Worm (Caenorhabditis elegans): Measurements from ENCODE around the gene srh-119.

Gene srh-119

ce11 chrV:17019690-17020089, 47.5 kb downstream of the srh-119 start, which contains the start of gene F49H6.17:
F49H6.17 (plus strand) TSS chrV:17019990.
- TF ChIP-seq flt-1 (GFP tag; IDR thresholded peaks at IDR 0.05): no peak
- no peak for TF ChIP-seq tab-1 (GFP tag; IDR thresholded peaks at IDR 0.05)
- no peak for TF ChIP-seq ztf-29 (GFP tag; IDR thresholded peaks at IDR 0.05)
- TF ChIP-seq ztf-23 (GFP tag; IDR thresholded peaks at IDR 0.05): no peak
- no peak for TF ChIP-seq T22C8.4 (GFP tag; IDR thresholded peaks at IDR 0.05)
- no peak for TF ChIP-seq klf-2 (GFP tag; conservative IDR thresholded peaks at IDR 0.05)
- no peak for TF ChIP-seq ref-1 (GFP tag; conservative IDR thresholded peaks at IDR 0.05)
- TF ChIP-seq med-1 (GFP tag; optimal IDR thresholded peaks at IDR 0.05; ENCODE audit: insufficient read depth): no peak
- no peak for TF ChIP-seq cog-1 (tag; optimal IDR thresholded peaks at IDR 0.05)

- TF ChIP-seq ref-1 (GFP tag; conservative IDR thresholded peaks at IDR 0.05): no peak
- no peak for TF ChIP-seq cog-1 (tag; optimal IDR thresholded peaks at IDR 0.05)
- no peak for TF ChIP-seq med-1 (GFP tag; optimal IDR thresholded peaks at IDR 0.05; ENCODE audit: insufficient read depth)
- no peak for TF ChIP-seq ztf-23 (GFP tag; IDR thresholded peaks at IDR 0.05)
- TF ChIP-seq tab-1 (GFP tag; IDR thresholded peaks at IDR 0.05): no peak
- no peak for TF ChIP-seq ztf-29 (GFP tag; IDR thresholded peaks at IDR 0.05)
- TF ChIP-seq klf-2 (GFP tag; conservative IDR thresholded peaks at IDR 0.05): no peak
- no peak for TF ChIP-seq flt-1 (GFP tag; IDR thresholded peaks at IDR 0.05)
- TF ChIP-seq T22C8.4 (GFP tag; IDR thresholded peaks at IDR 0.05): no peak
These were observed 49.1 kb downstream of the srh-119 start, which contains the start of gene F49H6.12 for ce11 chrV:17021361-17021760. F49H6.12 (minus strand) TSS chrV:17021461.

- 0 out of 2 replicates have a peak, but pooled peaks have one; percentile 25 for TF ChIP-seq tab-1 (GFP tag; IDR thresholded peaks at IDR 0.05)
These were observed 49.9 kb downstream of the srh-119 start for ce11 chrV:17022100-17022499.

- TF ChIP-seq ref-1 (GFP tag; conservative IDR thresholded peaks at IDR 0.05): no peak
- no peak for TF ChIP-seq ztf-23 (GFP tag; IDR thresholded peaks at IDR 0.05)
- TF ChIP-seq flt-1 (GFP tag; IDR thresholded peaks at IDR 0.05): no peak
These were observed 50.5 kb downstream of the srh-119 start, which contains the start of the genes F49H6.8 and F49H6.5 for ce11 chrV:17022613-17023322. F49H6.8 (minus strand) TSS chrV:17022663. F49H6.5 (plus strand) TSS chrV:17023241.

Data from whole organism, midembryonic.